Worm (Caenorhabditis elegans): ENCODE measurements around the gene ZC190.6.

DNA sequence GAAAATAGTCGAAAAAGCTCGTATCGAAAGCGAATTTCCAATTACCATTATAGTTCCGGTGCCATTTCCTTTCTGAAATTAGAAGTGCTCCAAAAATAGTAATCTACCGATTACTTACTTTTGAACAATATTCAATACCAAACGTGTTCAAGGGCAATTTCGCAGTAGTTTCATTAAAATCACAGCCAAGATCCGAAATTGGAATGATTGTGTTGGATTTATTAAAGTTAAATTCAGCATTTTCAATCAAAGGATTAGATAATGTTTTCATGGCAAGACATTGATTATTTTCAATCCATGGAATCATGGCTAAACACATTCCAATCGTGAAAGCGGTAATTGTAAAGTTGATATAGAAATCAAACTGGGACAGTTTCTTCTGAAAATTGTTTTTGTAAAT is 44.3 kb downstream of the ZC190.6 start:
- TF ChIP-seq nhr-237 (tag; optimal IDR thresholded peaks at IDR 0.05) (no peak), jun-1 (tag; optimal IDR thresholded peaks at IDR 0.05) (no peak), ceh-28 (tag; optimal IDR thresholded peaks at IDR 0.05) (no peak), ceh-82 (tag; optimal IDR thresholded peaks at IDR 0.05) (no peak), elt-3 (tag; optimal IDR thresholded peaks at IDR 0.05) (no peak), nhr-23 (tag; optimal IDR thresholded peaks at IDR 0.05) (no peak), nhr-77 (tag; optimal IDR thresholded peaks at IDR 0.05) (no peak)
